5 fruit fly cellular contexts compared by ENCODE assay signal in the genomic region with DNA sequence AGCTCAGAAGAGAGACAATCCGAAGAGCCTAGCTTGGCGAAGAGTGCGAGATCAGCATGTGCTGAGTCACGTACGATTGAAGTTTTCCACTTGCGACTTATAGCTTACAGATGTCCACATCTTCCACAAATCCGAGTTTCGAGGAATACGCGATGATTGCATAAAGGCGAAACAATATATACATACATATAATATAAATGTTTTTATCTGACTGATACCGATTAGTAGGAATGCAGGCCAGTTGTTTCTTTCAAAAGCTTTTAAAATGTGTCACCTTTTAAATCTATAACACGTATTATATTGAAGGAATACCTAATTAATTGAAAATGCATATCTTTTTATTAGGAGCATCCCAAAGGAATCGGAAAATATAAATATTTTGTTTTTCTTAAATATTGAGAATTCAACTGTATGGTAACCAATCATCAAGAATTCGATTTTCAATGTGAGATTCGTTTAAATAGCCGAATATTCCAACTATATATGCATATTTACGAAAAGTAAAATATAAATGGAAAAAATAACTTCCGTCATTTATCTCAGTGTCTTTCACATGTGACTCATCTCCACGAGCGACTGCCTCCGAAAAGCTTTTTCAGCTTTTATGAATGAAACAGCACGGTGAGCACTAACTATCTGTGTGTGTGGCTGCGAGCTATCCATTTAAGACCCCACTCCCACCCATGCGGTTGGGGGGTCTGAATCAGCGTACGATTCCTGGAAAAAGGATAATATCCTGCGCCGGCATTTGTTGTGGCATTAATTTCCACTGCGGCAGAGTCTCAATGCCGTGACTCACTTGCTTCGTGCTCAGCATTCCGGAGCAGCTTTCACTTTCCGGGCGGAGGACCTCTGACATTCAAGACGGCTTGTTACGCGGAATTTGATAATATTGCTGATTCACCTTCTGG.
TF ChIP-seq lines count a peak whose summit lies in the region.

No protein-coding gene starts in this region.

- TF ChIP-seq CTCF in whole organism, embryonic (GFP tag; optimal IDR thresholded peaks at IDR 0.05; lab: Kevin White, UChicago), result no peak

TF ChIP-seq in whole organism, adult, 20 proteins besides CTCF, POLR2A, EP300 and RAD21 (continues in another document):
- peak; percentile 40 for TF ChIP-seq bab1 (GFP tag; optimal IDR thresholded peaks at IDR 0.05; lab: Kevin White, UChicago)
- no peak for TF ChIP-seq Clk (GFP tag; optimal IDR thresholded peaks at IDR 0.05; lab: Kevin White, UChicago)
- TF ChIP-seq CG7101 (tag; optimal IDR thresholded peaks at IDR 0.05; lab: Kevin White, UChicago), result peak; percentile 75
- peak; percentile 66 for TF ChIP-seq CG5204 (GFP tag; optimal IDR thresholded peaks at IDR 0.05; lab: Kevin White, UChicago)
- TF ChIP-seq CG7045 (GFP tag; optimal IDR thresholded peaks at IDR 0.05; lab: Kevin White, UChicago), result peak; percentile 73
- peak; percentile 33 for TF ChIP-seq toe (GFP tag; optimal IDR thresholded peaks at IDR 0.05; lab: Kevin White, UChicago)
- peak; percentile 98 for TF ChIP-seq cic (GFP tag; optimal IDR thresholded peaks at IDR 0.05; lab: Kevin White, UChicago)
- TF ChIP-seq Hr96 (GFP tag; optimal IDR thresholded peaks at IDR 0.05; lab: Kevin White, UChicago), result peak; percentile 35
- TF ChIP-seq pad (GFP tag; optimal IDR thresholded peaks at IDR 0.05; lab: Kevin White, UChicago), result peak; percentile 30
- peak; percentile 85 to 87 for TF ChIP-seq cnc (optimal IDR thresholded peaks at IDR 0.05; lab: Kevin White, UChicago)
- TF ChIP-seq CG12768 (GFP tag; optimal IDR thresholded peaks at IDR 0.05; lab: Kevin White, UChicago), result peak; percentile 51
- TF ChIP-seq ovo (GFP tag; optimal IDR thresholded peaks at IDR 0.05; lab: Kevin White, UChicago), result no peak
- peak; percentile 21 for TF ChIP-seq tj (GFP tag; optimal IDR thresholded peaks at IDR 0.05; lab: Kevin White, UChicago)
- TF ChIP-seq CG14711 (tag; optimal IDR thresholded peaks at IDR 0.05; lab: Kevin White, UChicago), result peak; percentile 68
- TF ChIP-seq CG11617 (GFP tag; optimal IDR thresholded peaks at IDR 0.05; lab: Kevin White, UChicago), result peak; percentile 75
- peak; percentile 64 for TF ChIP-seq CG33017 (tag; optimal IDR thresholded peaks at IDR 0.05; lab: Kevin White, UChicago)

TF ChIP-seq in whole organism, embryonic, 481 proteins besides CTCF, POLR2A, EP300 and RAD21 (continues in another document):
- TF ChIP-seq CG3847 (GFP tag; IDR thresholded peaks at IDR 0.05; lab: Robert Waterston, UW) (peak; percentile 30; the same call in 1 of the 2 replicates), CG11085 (GFP tag; IDR thresholded peaks at IDR 0.05; lab: Robert Waterston, UW) (no peak), trem (tag; optimal IDR thresholded peaks at IDR 0.05; lab: Kevin White, UChicago) (peak; percentile 19), Dek (tag; optimal IDR thresholded peaks at IDR 0.05; lab: Kevin White, UChicago) (peak; percentile 69), jing (GFP tag; optimal IDR thresholded peaks at IDR 0.05; lab: Kevin White, UChicago) (no peak), en (GFP tag; optimal IDR thresholded peaks at IDR 0.05; lab: Kevin White, UChicago) (peak; percentile 15), CG16813 (GFP tag; IDR thresholded peaks at IDR 0.05; lab: Robert Waterston, UW; ENCODE audit: partially characterized antibody) (no peak), CG15479 (GFP tag; optimal IDR thresholded peaks at IDR 0.05; lab: Kevin White, UChicago) (no peak), CG7987 (GFP tag; optimal IDR thresholded peaks at IDR 0.05; lab: Kevin White, UChicago) (no peak), gcm2 (GFP tag; optimal IDR thresholded peaks at IDR 0.05; lab: Kevin White, UChicago) (peak; percentile 2), nerfin-2 (GFP tag; IDR thresholded peaks at IDR 0.05; lab: Robert Waterston, UW; ENCODE audit: partially characterized antibody) (no peak), stc (GFP tag; IDR thresholded peaks at IDR 0.05; lab: Robert Waterston, UW) (peak; percentile 69), vvl (GFP tag; IDR thresholded peaks at IDR 0.05; lab: Robert Waterston, UW) (no peak), Atf-2 (GFP tag; optimal IDR thresholded peaks at IDR 0.05; lab: Kevin White, UChicago) (no peak), CG34376 (GFP tag; optimal IDR thresholded peaks at IDR 0.05; lab: Kevin White, UChicago) (peak; percentile 20), CG7372 (GFP tag; IDR thresholded peaks at IDR 0.05; lab: Robert Waterston, UW) (no peak)

TF ChIP-seq in whole organism, prepupa, 60 proteins besides CTCF, POLR2A, EP300 and RAD21 (continues in another document):
- TF ChIP-seq spab (GFP tag; optimal IDR thresholded peaks at IDR 0.05; lab: Kevin White, UChicago) (peak; percentile 52), topi (GFP tag; optimal IDR thresholded peaks at IDR 0.05; lab: Kevin White, UChicago) (peak; percentile 84), CG11294 (GFP tag; IDR thresholded peaks at IDR 0.05; lab: Robert Waterston, UW) (no peak; the same call in 1 of the 2 replicates), Blimp-1 (GFP tag; optimal IDR thresholded peaks at IDR 0.05; lab: Kevin White, UChicago) (peak; percentile 38), Hr39 (GFP tag; optimal IDR thresholded peaks at IDR 0.05; lab: Kevin White, UChicago) (peak; percentile 72), CG34406 (GFP tag; optimal IDR thresholded peaks at IDR 0.05; lab: Kevin White, UChicago) (peak; percentile 86), net (GFP tag; optimal IDR thresholded peaks at IDR 0.05; lab: Kevin White, UChicago) (peak; percentile 81), CG6854 (GFP tag; optimal IDR thresholded peaks at IDR 0.05; lab: Kevin White, UChicago) (peak; percentile 23), Eip93F (GFP tag; optimal IDR thresholded peaks at IDR 0.05; lab: Kevin White, UChicago) (no peak), salr (GFP tag; optimal IDR thresholded peaks at IDR 0.05; lab: Kevin White, UChicago) (peak; percentile 32 to 72), CG8632 (GFP tag; optimal IDR thresholded peaks at IDR 0.05; lab: Kevin White, UChicago) (peak; percentile 74), cyc (GFP tag; optimal IDR thresholded peaks at IDR 0.05; lab: Kevin White, UChicago) (peak; percentile 65), eg (GFP tag; IDR thresholded peaks at IDR 0.05; lab: Robert Waterston, UW) (no peak; the same call in 2 of the 3 replicates), CG16779 (tag; optimal IDR thresholded peaks at IDR 0.05; lab: Kevin White, UChicago) (peak; percentile 62), Hr4 (GFP tag; optimal IDR thresholded peaks at IDR 0.05; lab: Kevin White, UChicago) (peak; percentile 77), CG6792 (GFP tag; optimal IDR thresholded peaks at IDR 0.05; lab: Kevin White, UChicago) (peak; percentile 77)

TF ChIP-seq in whole organism, pupa, 21 proteins besides CTCF, POLR2A, EP300 and RAD21 (continues in another document):
- TF ChIP-seq fd96Ca (GFP tag; IDR thresholded peaks at IDR 0.05; lab: Robert Waterston, UW), result no peak
- TF ChIP-seq Pif1B (GFP tag; optimal IDR thresholded peaks at IDR 0.05; lab: Kevin White, UChicago), result peak; percentile 58
- no peak for TF ChIP-seq CG10348 (GFP tag; IDR thresholded peaks at IDR 0.05; lab: Robert Waterston, UW)
- TF ChIP-seq CG12605 (GFP tag; IDR thresholded peaks at IDR 0.05; lab: Robert Waterston, UW), result peak; percentile 13; the same call in 1 of the 2 replicates
- no peak for TF ChIP-seq CG13204 (GFP tag; optimal IDR thresholded peaks at IDR 0.05; lab: Kevin White, UChicago)
- peak; percentile 80 for TF ChIP-seq CG8159 (tag; optimal IDR thresholded peaks at IDR 0.05; lab: Kevin White, UChicago)
- peak; percentile 64 for TF ChIP-seq CG8301 (tag; optimal IDR thresholded peaks at IDR 0.05; lab: Kevin White, UChicago)
- TF ChIP-seq D1 (tag; optimal IDR thresholded peaks at IDR 0.05; lab: Kevin White, UChicago), result peak; percentile 52
- TF ChIP-seq CG4496 (GFP tag; IDR thresholded peaks at IDR 0.05; lab: Robert Waterston, UW), result peak; percentile 78
- no peak; the same call in 1 of the 2 replicates for TF ChIP-seq Ets98B (GFP tag; IDR thresholded peaks at IDR 0.05; lab: Robert Waterston, UW)
- TF ChIP-seq CG9948 (tag; optimal IDR thresholded peaks at IDR 0.05; lab: Kevin White, UChicago), result peak; percentile 59
- peak; percentile 36 for TF ChIP-seq CG34367 (tag; optimal IDR thresholded peaks at IDR 0.05; lab: Kevin White, UChicago)
- peak; percentile 12 for TF ChIP-seq gl (tag; optimal IDR thresholded peaks at IDR 0.05; lab: Kevin White, UChicago)
- peak; percentile 69 for TF ChIP-seq CG14655 (GFP tag; optimal IDR thresholded peaks at IDR 0.05; lab: Kevin White, UChicago)
- peak; percentile 74 for TF ChIP-seq CG17806 (tag; optimal IDR thresholded peaks at IDR 0.05; lab: Kevin White, UChicago)
- peak; percentile 60 for TF ChIP-seq Snoo (tag; optimal IDR thresholded peaks at IDR 0.05; lab: Kevin White, UChicago)
- TF ChIP-seq CG32121 (GFP tag; IDR thresholded peaks at IDR 0.05; lab: Robert Waterston, UW), result peak; percentile 73
- TF ChIP-seq CG15710 (tag; optimal IDR thresholded peaks at IDR 0.05; lab: Kevin White, UChicago), result peak; percentile 63

TF ChIP-seq in whole organism, wandering third instar larva, 38 proteins besides CTCF, POLR2A, EP300 and RAD21 (continues in another document):
- TF ChIP-seq fru (GFP tag; optimal IDR thresholded peaks at IDR 0.05; lab: Kevin White, UChicago) (peak; percentile 79), GATAd (GFP tag; optimal IDR thresholded peaks at IDR 0.05; lab: Kevin White, UChicago) (no peak), OdsH (GFP tag; optimal IDR thresholded peaks at IDR 0.05; lab: Kevin White, UChicago) (peak; percentile 78), psq (GFP tag; optimal IDR thresholded peaks at IDR 0.05; lab: Kevin White, UChicago) (peak; percentile 65), tai (GFP tag; optimal IDR thresholded peaks at IDR 0.05; lab: Kevin White, UChicago) (peak; percentile 8), h (GFP tag; optimal IDR thresholded peaks at IDR 0.05; lab: Kevin White, UChicago) (peak; percentile 82), Dif (GFP tag; optimal IDR thresholded peaks at IDR 0.05; lab: Kevin White, UChicago; ENCODE audit: partially characterized antibody) (peak; percentile 32), pan (optimal IDR thresholded peaks at IDR 0.05; lab: Kevin White, UChicago) (no peak), br (GFP tag; optimal IDR thresholded peaks at IDR 0.05; lab: Kevin White, UChicago) (peak; percentile 64), woc (GFP tag; optimal IDR thresholded peaks at IDR 0.05; lab: Kevin White, UChicago) (peak; percentile 47), CrebA (GFP tag; optimal IDR thresholded peaks at IDR 0.05; lab: Kevin White, UChicago; ENCODE audit: borderline replicate concordance) (no peak), CG9705 (GFP tag; optimal IDR thresholded peaks at IDR 0.05; lab: Kevin White, UChicago) (peak; percentile 43), HLH106 (tag; optimal IDR thresholded peaks at IDR 0.05; lab: Kevin White, UChicago) (peak; percentile 72), dl (GFP tag; optimal IDR thresholded peaks at IDR 0.05; lab: Kevin White, UChicago; ENCODE audit: insufficient read depth in 1 of 2, partially characterized antibody in 2 of 2) (peak in 1 of 2 experiments; percentile 63), Vsx2 (GFP tag; optimal IDR thresholded peaks at IDR 0.05; lab: Kevin White, UChicago; ENCODE audit: partially characterized antibody) (no peak), Rel (GFP tag; optimal IDR thresholded peaks at IDR 0.05; lab: Kevin White, UChicago) (no peak), Rel (tag; optimal IDR thresholded peaks at IDR 0.05; lab: Kevin White, UChicago) (no peak), Jra (GFP tag; optimal IDR thresholded peaks at IDR 0.05; lab: Kevin White, UChicago) (peak; percentile 71), lola (GFP tag; optimal IDR thresholded peaks at IDR 0.05; lab: Kevin White, UChicago) (no peak)
